Fruit fly (Drosophila melanogaster) whole organism, prepupa: ENCODE measurements around the gene CG6607.

Experiments used
- Blimp-1 ChIP-seq: fragments of 200-800 bp; sonication (Bioruptor generic); optimal IDR thresholded peaks from 3 replicates; lab custom pipeline; 2017; ENCODE audit warnings: missing biosample characterization, missing genetic modification characterization, mild to moderate bottlenecking, moderate library complexity, missing genetic modification reagents
- CG10631 ChIP-seq: fragments of 200-800 bp; sonication (Bioruptor generic); optimal IDR thresholded peaks from 2 replicates; lab custom pipeline; 2016; ENCODE audit warnings: missing biosample characterization, missing genetic modification characterization
- CG11294 ChIP-seq: fragments of 200-800 bp; sonication (Bioruptor generic); IDR thresholded peaks from 2 replicates; pipeline ENCODE4 v1.3.6; 2022; ENCODE audit warnings: missing biosample characterization, missing genetic modification characterization
- CG11762 ChIP-seq: fragments of 200-800 bp; sonication (Bioruptor generic); optimal IDR thresholded peaks from 3 replicates; lab custom pipeline; 2016; ENCODE audit warnings: missing biosample characterization, missing genetic modification characterization; ENCODE audit not compliant: insufficient read depth
- CG11902 ChIP-seq: fragments of 200-800 bp; sonication (Bioruptor generic); optimal IDR thresholded peaks from 3 replicates; lab custom pipeline; 2016; ENCODE audit warnings: missing biosample characterization, missing genetic modification characterization
- CG15336 ChIP-seq: fragments of 200-800 bp; sonication (Bioruptor generic); IDR thresholded peaks from 2 replicates; pipeline ENCODE4 v1.3.6; 2022; ENCODE audit warnings: missing biosample characterization, missing genetic modification characterization
- CG1621 ChIP-seq: fragments of 200-800 bp; sonication (Bioruptor generic); optimal IDR thresholded peaks from 3 replicates; lab custom pipeline; 2018; ENCODE audit warnings: missing biosample characterization, mild to moderate bottlenecking, missing genetic modification characterization
- CG3032 ChIP-seq: fragments of 200-800 bp; optimal IDR thresholded peaks from 2 replicates; lab custom pipeline; 2019; ENCODE audit warnings: missing biosample characterization, mild to moderate bottlenecking, missing genetic modification characterization, moderate library complexity
- CG32006 ChIP-seq: fragments of 200-800 bp; sonication (Bioruptor generic); optimal IDR thresholded peaks from 3 replicates; lab custom pipeline; 2017; ENCODE audit warnings: missing biosample characterization, mild to moderate bottlenecking, missing genetic modification characterization
- CG3919 ChIP-seq: fragments of 200-800 bp; sonication (Bioruptor generic); optimal IDR thresholded peaks from 3 replicates; lab custom pipeline; 2016; ENCODE audit warnings: missing biosample characterization, missing genetic modification characterization
- CG4318 ChIP-seq: fragments of 200-800 bp; sonication (Bioruptor generic); optimal IDR thresholded peaks from 3 replicates; lab custom pipeline; 2017; ENCODE audit warnings: missing biosample characterization, mild to moderate bottlenecking, missing genetic modification characterization
- CG6163 ChIP-seq: fragments of 200-800 bp; sonication (Bioruptor generic); IDR thresholded peaks from 3 replicates; pipeline ENCODE4 v1.3.6; 2022; ENCODE audit warnings: missing biosample characterization, missing genetic modification characterization
- CG6276 ChIP-seq: fragments of 200-800 bp; sonication (Bioruptor generic); optimal IDR thresholded peaks from 2 replicates; lab custom pipeline; 2017; ENCODE audit warnings: missing biosample characterization, mild to moderate bottlenecking, missing genetic modification characterization
- CG6792 ChIP-seq: fragments of 200-800 bp; sonication (Bioruptor generic); optimal IDR thresholded peaks from 3 replicates; lab custom pipeline; 2016; ENCODE audit warnings: missing biosample characterization, missing genetic modification characterization
- CG6854 ChIP-seq: fragments of 200-800 bp; sonication (Bioruptor generic); optimal IDR thresholded peaks from 2 replicates; lab custom pipeline; 2017; ENCODE audit warnings: missing biosample characterization, mild to moderate bottlenecking, missing genetic modification characterization
- CG7368 ChIP-seq: fragments of 200-800 bp; sonication (Bioruptor generic); optimal IDR thresholded peaks from 3 replicates; lab custom pipeline; 2016; ENCODE audit warnings: missing biosample characterization, missing genetic modification characterization
- CG8319 ChIP-seq: fragments of 200-800 bp; sonication (Bioruptor generic); optimal IDR thresholded peaks from 3 replicates; lab custom pipeline; 2016; ENCODE audit warnings: missing biosample characterization, missing genetic modification characterization
- CG9139 ChIP-seq: fragments of 200-800 bp; sonication (Bioruptor generic); optimal IDR thresholded peaks from 3 replicates; lab custom pipeline; 2017; ENCODE audit warnings: missing biosample characterization, mild to moderate bottlenecking, missing genetic modification characterization
- Eip78C ChIP-seq: fragments of 200-800 bp; sonication (Bioruptor generic); peaks from one replicate; lab custom pipeline; 2016; ENCODE audit warnings: missing biosample characterization, missing genetic modification characterization
- Ets21C ChIP-seq: fragments of 200-800 bp; sonication (Bioruptor generic); optimal IDR thresholded peaks from 3 replicates; lab custom pipeline; 2016; ENCODE audit warnings: missing biosample characterization, missing genetic modification characterization
- Ets96B ChIP-seq: fragments of 200-800 bp; optimal IDR thresholded peaks from 2 replicates; lab custom pipeline; 2019; ENCODE audit warnings: missing biosample characterization, mild to moderate bottlenecking, missing genetic modification characterization, moderate library complexity
- Gug ChIP-seq: fragments of 200-800 bp; sonication (Bioruptor generic); IDR thresholded peaks from 2 replicates; pipeline ENCODE4 v1.3.6; 2022; ENCODE audit warnings: missing biosample characterization, missing genetic modification characterization
- Hr38 ChIP-seq: sonication (Bioruptor generic); optimal IDR thresholded peaks from 2 replicates; lab custom pipeline; 2016; ENCODE audit warnings: missing biosample characterization, missing genetic modification characterization
- Hr39 ChIP-seq: fragments of 200-800 bp; sonication (Bioruptor generic); optimal IDR thresholded peaks from 2 replicates; lab custom pipeline; 2016; ENCODE audit warnings: missing biosample characterization, missing genetic modification characterization
- Hr4 ChIP-seq: fragments of 200-800 bp; sonication (Bioruptor generic); optimal IDR thresholded peaks from 3 replicates; lab custom pipeline; 2016; ENCODE audit warnings: missing biosample characterization, missing genetic modification characterization
- Met ChIP-seq: fragments of 200-800 bp; sonication (Bioruptor generic); optimal IDR thresholded peaks from 3 replicates; lab custom pipeline; 2016; ENCODE audit warnings: missing biosample characterization, missing genetic modification characterization
- Smox ChIP-seq: fragments of 200-800 bp; sonication (Bioruptor generic); optimal IDR thresholded peaks from 3 replicates; lab custom pipeline; 2016; ENCODE audit warnings: missing biosample characterization, missing genetic modification characterization
- Sox14 ChIP-seq: fragments of 200-800 bp; sonication (Bioruptor generic); optimal IDR thresholded peaks from 3 replicates; lab custom pipeline; 2016; ENCODE audit warnings: missing biosample characterization, missing genetic modification characterization
- acj6 ChIP-seq: fragments of 200-800 bp; sonication (Bioruptor generic); optimal IDR thresholded peaks from 3 replicates; lab custom pipeline; 2016; ENCODE audit warnings: missing biosample characterization, missing genetic modification characterization
- cyc ChIP-seq: fragments of 200-800 bp; sonication (Bioruptor generic); optimal IDR thresholded peaks from 3 replicates; lab custom pipeline; 2016; ENCODE audit warnings: missing biosample characterization, missing genetic modification characterization
- dac ChIP-seq: fragments of 200-800 bp; sonication (Bioruptor generic); optimal IDR thresholded peaks from 2 replicates; lab custom pipeline; 2017; ENCODE audit warnings: missing biosample characterization, mild to moderate bottlenecking, missing genetic modification characterization
- dsx ChIP-seq: fragments of 200-800 bp; optimal IDR thresholded peaks from 3 replicates; lab custom pipeline; 2019; ENCODE audit warnings: missing biosample characterization, mild to moderate bottlenecking, missing genetic modification characterization, moderate library complexity; ENCODE audit not compliant: poor library complexity, severe bottlenecking
- eg ChIP-seq: fragments of 200-800 bp; sonication (Bioruptor generic); IDR thresholded peaks from 3 replicates; pipeline ENCODE4 v1.3.6; 2022; ENCODE audit warnings: missing biosample characterization, missing genetic modification characterization
- esn ChIP-seq: fragments of 200-800 bp; sonication (Bioruptor generic); optimal IDR thresholded peaks from 2 replicates; lab custom pipeline; 2016; ENCODE audit warnings: missing biosample characterization, mild to moderate bottlenecking, missing genetic modification characterization, moderate library complexity
- fd59A ChIP-seq: fragments of 200-800 bp; sonication (Bioruptor generic); optimal IDR thresholded peaks from 2 replicates; lab custom pipeline; 2017; ENCODE audit warnings: missing biosample characterization, mild to moderate bottlenecking, missing genetic modification characterization, missing genetic modification reagents
- fkh ChIP-seq: fragments of 200-800 bp; sonication (Bioruptor generic); optimal IDR thresholded peaks from 3 replicates; lab custom pipeline; 2017; ENCODE audit warnings: missing biosample characterization, mild to moderate bottlenecking, missing genetic modification characterization, moderate library complexity
- lz ChIP-seq: fragments of 200-800 bp; sonication (Bioruptor generic); optimal IDR thresholded peaks from 3 replicates; lab custom pipeline; 2016; ENCODE audit warnings: missing biosample characterization, missing genetic modification characterization
- net ChIP-seq: fragments of 200-800 bp; sonication (Bioruptor generic); optimal IDR thresholded peaks from 3 replicates; lab custom pipeline; 2016; ENCODE audit warnings: missing biosample characterization, missing genetic modification characterization
- salr ChIP-seq, 2 experiments: fragments of 200-800 bp; sonication (Bioruptor generic); optimal IDR thresholded peaks; 3 replicates each; lab custom pipeline; 2016 to 2018; ENCODE audit warnings: missing biosample characterization in 2 of 2, missing genetic modification characterization in 2 of 2, mild to moderate bottlenecking in 1 of 2
- ss ChIP-seq, 2 experiments: fragments of 200-800 bp; sonication (Bioruptor generic); optimal IDR thresholded peaks; 2 replicates in 1 of 2; 3 replicates in 1 of 2; lab custom pipeline; 2017 to 2018; ENCODE audit warnings: mild to moderate bottlenecking in 2 of 2, missing biosample characterization in 2 of 2, missing genetic modification characterization in 2 of 2, moderate library complexity in 1 of 2
- svp ChIP-seq: fragments of 200-800 bp; sonication (Bioruptor generic); peaks from one replicate; lab custom pipeline; 2016; ENCODE audit warnings: missing biosample characterization, missing genetic modification characterization
- topi ChIP-seq: fragments of 200-800 bp; sonication (Bioruptor generic); optimal IDR thresholded peaks from 3 replicates; lab custom pipeline; 2016; ENCODE audit warnings: missing biosample characterization, missing genetic modification characterization
- vri ChIP-seq: fragments of 200-800 bp; sonication (Bioruptor generic); optimal IDR thresholded peaks from 3 replicates; lab custom pipeline; 2016; ENCODE audit warnings: missing biosample characterization, mild to moderate bottlenecking, missing genetic modification characterization

Gene CG6607

DNA sequence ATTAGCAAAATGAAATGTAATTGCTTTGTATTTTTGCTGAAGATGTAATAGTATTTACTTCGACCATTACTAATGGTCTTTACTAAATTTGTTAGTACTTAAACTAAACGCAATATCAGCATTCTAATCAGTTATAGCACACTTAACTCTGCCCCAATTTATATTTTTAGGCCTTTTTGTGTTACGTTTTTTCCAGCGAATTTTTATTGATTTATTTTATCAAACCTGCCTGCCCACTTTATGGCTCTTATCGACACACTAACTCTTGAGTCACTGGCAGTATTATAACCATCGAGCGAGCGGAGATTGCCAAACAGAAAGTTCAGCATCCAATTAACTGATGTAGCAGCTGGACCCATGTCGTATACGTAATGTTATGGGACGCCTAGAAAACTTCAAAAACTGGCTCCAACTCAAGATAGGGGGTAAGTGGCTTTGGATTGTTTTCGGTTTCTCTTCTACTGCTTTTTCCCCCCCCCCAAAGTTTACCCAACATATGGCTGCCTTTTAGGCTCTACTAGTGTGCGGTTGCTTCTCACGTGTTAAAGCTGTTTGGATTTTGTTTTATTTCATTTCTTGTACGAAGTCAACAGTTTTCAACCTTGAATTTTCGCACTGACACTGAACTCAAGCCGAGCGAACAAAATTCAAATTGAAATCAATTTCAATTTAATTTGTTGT is 42.0 kb downstream of the CG6607 start:
- TF ChIP-seq CG7368 (GFP tag; lab: Kevin White, UChicago), result no peak
- no peak for TF ChIP-seq CG6854 (GFP tag; lab: Kevin White, UChicago)
- TF ChIP-seq CG15336, result no peak
- TF ChIP-seq Met (GFP tag; lab: Kevin White, UChicago), result no peak
- no peak for TF ChIP-seq Gug
- no peak for TF ChIP-seq dac (GFP tag; lab: Kevin White, UChicago)
- no peak for TF ChIP-seq Smox (GFP tag; lab: Kevin White, UChicago)
- TF ChIP-seq ss (GFP tag; optimal IDR thresholded peaks at IDR 0.05; lab: Kevin White, UChicago), result no peak
- TF ChIP-seq Blimp-1 (GFP tag; lab: Kevin White, UChicago), result no peak
- no peak for TF ChIP-seq salr (GFP tag; optimal IDR thresholded peaks at IDR 0.05; lab: Kevin White, UChicago)
- TF ChIP-seq CG32006 (GFP tag; lab: Kevin White, UChicago), result no peak
- TF ChIP-seq dsx (GFP tag; lab: Kevin White, UChicago), result no peak
- no peak for TF ChIP-seq lz (GFP tag; lab: Kevin White, UChicago)

DNA sequence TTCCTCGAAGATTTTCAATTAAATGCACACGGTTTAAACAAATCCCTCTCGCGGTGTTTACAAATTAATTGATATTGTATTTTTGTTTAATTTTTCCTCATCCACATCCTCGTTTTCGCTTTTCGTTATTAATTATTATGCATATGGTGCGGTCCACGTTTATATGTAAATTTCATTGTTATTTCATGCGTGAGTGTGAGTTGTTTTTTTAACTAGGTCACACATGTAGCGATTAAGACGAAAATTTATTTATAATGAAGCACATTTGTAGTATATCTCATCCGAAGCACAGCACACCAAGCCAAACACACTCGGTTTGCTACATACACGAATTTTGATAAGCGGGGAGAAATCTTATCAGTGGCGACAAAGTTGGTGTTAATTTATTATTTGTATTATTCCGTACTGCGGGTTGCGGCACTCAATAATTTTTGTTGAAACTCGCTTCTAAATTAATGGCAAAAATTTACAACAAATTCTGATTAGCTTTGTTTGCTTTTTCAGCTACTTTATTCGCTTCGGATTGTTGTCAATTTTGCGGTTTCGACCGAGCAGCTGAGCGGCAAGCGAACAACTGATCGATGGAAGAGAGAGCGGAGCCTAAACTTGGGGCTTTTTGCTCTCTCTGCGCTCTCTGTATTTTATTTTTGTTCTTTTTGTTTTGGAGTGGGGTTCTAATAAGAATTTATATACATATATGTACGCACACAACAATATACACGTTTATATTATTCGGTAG is 43.7 kb downstream of the CG6607 start:
- TF ChIP-seq net (GFP tag; lab: Kevin White, UChicago) (no peak), svp (GFP tag; lab: Kevin White, UChicago) (peak; percentile 87), CG6163 (GFP tag; lab: Robert Waterston, UW) (peak; percentile 66; the same call in 2 of the 3 replicates), CG11902 (GFP tag; lab: Kevin White, UChicago) (no peak), topi (GFP tag; lab: Kevin White, UChicago) (no peak), CG11762 (GFP tag; lab: Kevin White, UChicago) (no peak), CG6854 (GFP tag; lab: Kevin White, UChicago) (no peak), vri (GFP tag; lab: Kevin White, UChicago) (peak; percentile 75), CG11294 (GFP tag; lab: Robert Waterston, UW) (no peak), dsx (GFP tag; lab: Kevin White, UChicago) (peak; percentile 29), eg (peak; percentile 19; the same call in 1 of the 3 replicates), salr (GFP tag; optimal IDR thresholded peaks at IDR 0.05; lab: Kevin White, UChicago) (no peak), fkh (GFP tag; lab: Kevin White, UChicago) (peak; percentile 59), Hr38 (no peak), CG6276 (no peak), CG15336 (peak; percentile 28; the same call in 1 of the 2 replicates)

DNA sequence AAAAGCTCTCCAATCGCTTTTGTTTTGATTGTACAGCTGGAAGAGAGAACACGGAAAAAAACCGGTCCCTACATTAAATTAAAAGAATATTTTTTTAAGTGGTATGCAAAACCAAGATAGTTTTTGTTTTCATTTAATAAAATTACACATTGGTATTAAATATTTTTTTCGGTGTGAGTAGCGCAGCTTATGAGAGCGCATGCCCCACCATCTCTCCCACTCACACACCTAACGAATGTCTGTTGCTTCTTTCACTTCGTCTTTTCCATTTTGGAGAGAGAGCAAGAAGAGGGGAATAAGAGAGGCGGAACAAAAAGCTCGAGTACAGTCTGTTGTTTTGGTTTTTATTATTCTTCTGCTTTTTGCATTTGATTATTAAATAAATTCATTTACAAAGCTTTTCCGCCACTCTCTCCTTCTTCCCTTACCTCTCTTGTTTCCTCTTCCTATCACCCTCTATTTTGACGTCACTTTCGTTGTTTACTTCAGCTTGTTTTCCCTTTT is 44.7 kb downstream of the CG6607 start:
- peak; percentile 92 for TF ChIP-seq CG1621 (tag; lab: Kevin White, UChicago)
- TF ChIP-seq fd59A (GFP tag; lab: Kevin White, UChicago), result peak; percentile 92
- TF ChIP-seq CG6854 (GFP tag; lab: Kevin White, UChicago), result peak; percentile 94
- TF ChIP-seq CG3032 (tag; lab: Kevin White, UChicago), result peak; percentile 96
- peak; percentile 92 to 96 for TF ChIP-seq salr (GFP tag; optimal IDR thresholded peaks at IDR 0.05; lab: Kevin White, UChicago)
- peak; percentile 93 for TF ChIP-seq CG4318 (GFP tag; lab: Kevin White, UChicago)
- peak; percentile 99 for TF ChIP-seq Sox14 (GFP tag; lab: Kevin White, UChicago)
- TF ChIP-seq Blimp-1 (GFP tag; lab: Kevin White, UChicago), result peak; percentile 92
- TF ChIP-seq CG11902 (GFP tag; lab: Kevin White, UChicago), result peak; percentile 95
- peak; percentile 99 for TF ChIP-seq lz (GFP tag; lab: Kevin White, UChicago)
- TF ChIP-seq CG3919 (GFP tag; lab: Kevin White, UChicago), result peak; percentile 99
- TF ChIP-seq acj6 (GFP tag; lab: Kevin White, UChicago), result peak; percentile 99
- peak; percentile 98 for TF ChIP-seq net (GFP tag; lab: Kevin White, UChicago)
- TF ChIP-seq Gug, result peak; percentile 98
- peak; percentile 100 for TF ChIP-seq eg
- peak; percentile 99 for TF ChIP-seq topi (GFP tag; lab: Kevin White, UChicago)
- TF ChIP-seq Ets96B (tag; lab: Kevin White, UChicago), result peak; percentile 97
- peak; percentile 98 for TF ChIP-seq CG10631 (GFP tag; lab: Kevin White, UChicago)
- peak; percentile 98 for TF ChIP-seq cyc
- peak; percentile 98 for TF ChIP-seq Hr39 (GFP tag; lab: Kevin White, UChicago)
- TF ChIP-seq Ets21C (GFP tag; lab: Kevin White, UChicago), result peak; percentile 96
- peak; percentile 94 for TF ChIP-seq CG9139
- peak; percentile 100 for TF ChIP-seq Eip78C (GFP tag; lab: Kevin White, UChicago)
- peak; percentile 98 for TF ChIP-seq CG6792 (GFP tag; lab: Kevin White, UChicago)
- peak; percentile 94 for TF ChIP-seq dac (GFP tag; lab: Kevin White, UChicago)
- peak; percentile 96 for TF ChIP-seq CG8319 (GFP tag; lab: Kevin White, UChicago)
- peak; percentile 99 for TF ChIP-seq esn (GFP tag; lab: Kevin White, UChicago)
- peak; percentile 99 for TF ChIP-seq Hr4 (GFP tag; lab: Kevin White, UChicago)
- peak; percentile 99 for TF ChIP-seq vri (GFP tag; lab: Kevin White, UChicago)
